Fruit fly (Drosophila melanogaster) whole organism, wandering third instar larva: ENCODE results near the gene CG14854.

Experiments used
- Abd-B ChIP-seq: fragments of >200 bp; optimal IDR thresholded peaks from 2 replicates; lab custom pipeline; 2017; ENCODE audit warnings: missing biosample characterization, missing genetic modification characterization
- CG9705 ChIP-seq: fragments of 200-800 bp; sonication (Bioruptor generic); optimal IDR thresholded peaks from 2 replicates; lab custom pipeline; 2018; ENCODE audit warnings: missing biosample characterization, mild to moderate bottlenecking, missing genetic modification characterization
- Dfd ChIP-seq: fragments of >200 bp; optimal IDR thresholded peaks from 2 replicates; lab custom pipeline; 2017; ENCODE audit warnings: missing biosample characterization, missing genetic modification characterization
- Dif ChIP-seq: fragments of 200-275, 200-300 bp; sonication (Bioruptor generic); optimal IDR thresholded peaks from 2 replicates; lab custom pipeline; 2018; ENCODE audit warnings: missing biosample characterization, missing genetic modification characterization; ENCODE audit not compliant: partially characterized antibody
- GATAd ChIP-seq: sonication (Bioruptor generic); optimal IDR thresholded peaks from 2 replicates; lab custom pipeline; 2016; ENCODE audit warnings: missing biosample characterization, missing genetic modification characterization
- HLH106 ChIP-seq: fragments of 200-800 bp; optimal IDR thresholded peaks from 3 replicates; lab custom pipeline; 2019; ENCODE audit warnings: missing biosample characterization, mild to moderate bottlenecking, missing genetic modification characterization, moderate library complexity
- Hnf4 ChIP-seq: fragments of 200-800 bp; sonication (Bioruptor generic); optimal IDR thresholded peaks from 2 replicates; lab custom pipeline; 2016; ENCODE audit warnings: missing biosample characterization, mild to moderate bottlenecking, missing genetic modification characterization
- Hr78 ChIP-seq: fragments of >200 bp; optimal IDR thresholded peaks from 2 replicates; lab custom pipeline; 2017; ENCODE audit warnings: missing biosample characterization, missing genetic modification characterization
- Hr83 ChIP-seq: fragments of 200-300 bp; sonication (Bioruptor generic); optimal IDR thresholded peaks from 2 replicates; lab custom pipeline; 2016; ENCODE audit warnings: missing biosample characterization, mild to moderate bottlenecking, missing genetic modification characterization, moderate library complexity; ENCODE audit not compliant: poor library complexity, severe bottlenecking
- Jra ChIP-seq: sonication (Bioruptor generic); optimal IDR thresholded peaks from 2 replicates; lab custom pipeline; 2016; ENCODE audit warnings: missing biosample characterization, missing genetic modification characterization
- Mio ChIP-seq: sonication (Bioruptor generic); optimal IDR thresholded peaks from 2 replicates; lab custom pipeline; 2016; ENCODE audit warnings: missing biosample characterization, missing genetic modification characterization
- Myc ChIP-seq: fragments of >200 bp; optimal IDR thresholded peaks from 2 replicates; lab custom pipeline; 2017
- N ChIP-seq: fragments of >200 bp; optimal IDR thresholded peaks from 2 replicates; lab custom pipeline; 2018; ENCODE audit warnings: missing biosample characterization, missing external identifiers, missing genetic modification characterization
- Rel ChIP-seq, 2 experiments: fragments of 200-800 bp; sonication (Bioruptor generic) in 1 of 2; optimal IDR thresholded peaks; 2 replicates in 1 of 2; 3 replicates in 1 of 2; lab custom pipeline; 2016 to 2019; ENCODE audit warnings: mild to moderate bottlenecking in 2 of 2, missing biosample characterization in 2 of 2, missing genetic modification characterization in 2 of 2, moderate library complexity in 1 of 2
- Sp1 ChIP-seq: fragments of 200-800 bp; sonication (Bioruptor generic); optimal IDR thresholded peaks from 3 replicates; lab custom pipeline; 2019; ENCODE audit warnings: missing biosample characterization, mild to moderate bottlenecking, missing genetic modification characterization, moderate library complexity
- Vsx2 ChIP-seq: fragments of 200-300, 225-300 bp; sonication (Bioruptor generic); optimal IDR thresholded peaks from 2 replicates; lab custom pipeline; 2018; ENCODE audit warnings: missing biosample characterization, missing genetic modification characterization; ENCODE audit not compliant: partially characterized antibody
- br ChIP-seq: fragments of 200-800 bp; sonication (Bioruptor generic); optimal IDR thresholded peaks from 2 replicates; lab custom pipeline; 2016; ENCODE audit warnings: missing biosample characterization, missing genetic modification characterization
- brk ChIP-seq: fragments of 200-800 bp; sonication (Bioruptor generic); optimal IDR thresholded peaks from 2 replicates; lab custom pipeline; 2016; ENCODE audit warnings: missing biosample characterization, mild to moderate bottlenecking, missing genetic modification characterization
- dl ChIP-seq, 2 experiments: fragments of 175-275, 200-275 bp in 1 of 2; fragments of 200-275 bp in 1 of 2; sonication (Bioruptor generic); optimal IDR thresholded peaks; lab custom pipeline; 2018; ENCODE audit warnings: mild to moderate bottlenecking in 2 of 2, missing biosample characterization in 2 of 2, missing genetic modification characterization in 2 of 2, moderate library complexity in 2 of 2; ENCODE audit not compliant: partially characterized antibody in 2 of 2, insufficient read depth in 1 of 2
- ey ChIP-seq: fragments of 200-800 bp; sonication (Bioruptor generic); optimal IDR thresholded peaks from 2 replicates; lab custom pipeline; 2016; ENCODE audit warnings: missing biosample characterization, missing genetic modification characterization
- foxo ChIP-seq, 2 experiments: fragments of 200-800 bp; sonication (Bioruptor generic); optimal IDR thresholded peaks; 2 replicates in 1 of 2; 3 replicates in 1 of 2; lab custom pipeline; 2016 to 2017; ENCODE audit warnings: missing biosample characterization in 2 of 2, missing genetic modification characterization in 2 of 2
- fru ChIP-seq: fragments of 200-800 bp; sonication (Bioruptor generic); optimal IDR thresholded peaks from 3 replicates; lab custom pipeline; 2016; ENCODE audit warnings: missing biosample characterization, mild to moderate bottlenecking, missing genetic modification characterization
- h ChIP-seq: fragments of 200-800 bp; sonication (Bioruptor generic); optimal IDR thresholded peaks from 3 replicates; lab custom pipeline; 2016; ENCODE audit warnings: missing biosample characterization, mild to moderate bottlenecking, missing genetic modification characterization
- jim ChIP-seq: fragments of 175-275, 200-325 bp; sonication (Bioruptor generic); optimal IDR thresholded peaks from 2 replicates; lab custom pipeline; 2016; ENCODE audit warnings: missing biosample characterization, mild to moderate bottlenecking, missing genetic modification characterization
- lola ChIP-seq: fragments of >200 bp; optimal IDR thresholded peaks from 2 replicates; lab custom pipeline; 2017; ENCODE audit warnings: missing biosample characterization, missing genetic modification characterization
- pan ChIP-seq: fragments of >200 bp; optimal IDR thresholded peaks from 2 replicates; lab custom pipeline; 2017
- psq ChIP-seq: fragments of 200-800 bp; sonication (Bioruptor generic); optimal IDR thresholded peaks from 3 replicates; lab custom pipeline; 2017; ENCODE audit warnings: missing biosample characterization, mild to moderate bottlenecking, missing genetic modification characterization, moderate library complexity
- sv ChIP-seq: fragments of 200-800 bp; sonication (Bioruptor generic); optimal IDR thresholded peaks from 3 replicates; lab custom pipeline; 2016; ENCODE audit warnings: missing biosample characterization, missing genetic modification characterization
- woc ChIP-seq: sonication (Bioruptor generic); optimal IDR thresholded peaks from 2 replicates; lab custom pipeline; 2016; ENCODE audit warnings: missing biosample characterization, mild to moderate bottlenecking, missing genetic modification characterization

CG14854 gene

dm6 chr3R:14513420-14513819, 46.4 kb downstream of the CG14854 start, which contains the start of gene CG8461:
CG8461 (minus strand) TSS chr3R:14513637.
- no peak for TF ChIP-seq Sp1 (GFP tag; lab: Kevin White, UChicago)
- TF ChIP-seq Hnf4 (GFP tag; lab: Kevin White, UChicago) = peak; percentile 26
- TF ChIP-seq Dfd (GFP tag; lab: Kevin White, UChicago) = no peak
- no peak for TF ChIP-seq jim
- no peak for TF ChIP-seq brk (GFP tag; lab: Kevin White, UChicago)
- peak in 1 of 2 experiments; percentile 19 for TF ChIP-seq foxo (GFP tag; optimal IDR thresholded peaks at IDR 0.05; lab: Kevin White, UChicago)

DNA sequence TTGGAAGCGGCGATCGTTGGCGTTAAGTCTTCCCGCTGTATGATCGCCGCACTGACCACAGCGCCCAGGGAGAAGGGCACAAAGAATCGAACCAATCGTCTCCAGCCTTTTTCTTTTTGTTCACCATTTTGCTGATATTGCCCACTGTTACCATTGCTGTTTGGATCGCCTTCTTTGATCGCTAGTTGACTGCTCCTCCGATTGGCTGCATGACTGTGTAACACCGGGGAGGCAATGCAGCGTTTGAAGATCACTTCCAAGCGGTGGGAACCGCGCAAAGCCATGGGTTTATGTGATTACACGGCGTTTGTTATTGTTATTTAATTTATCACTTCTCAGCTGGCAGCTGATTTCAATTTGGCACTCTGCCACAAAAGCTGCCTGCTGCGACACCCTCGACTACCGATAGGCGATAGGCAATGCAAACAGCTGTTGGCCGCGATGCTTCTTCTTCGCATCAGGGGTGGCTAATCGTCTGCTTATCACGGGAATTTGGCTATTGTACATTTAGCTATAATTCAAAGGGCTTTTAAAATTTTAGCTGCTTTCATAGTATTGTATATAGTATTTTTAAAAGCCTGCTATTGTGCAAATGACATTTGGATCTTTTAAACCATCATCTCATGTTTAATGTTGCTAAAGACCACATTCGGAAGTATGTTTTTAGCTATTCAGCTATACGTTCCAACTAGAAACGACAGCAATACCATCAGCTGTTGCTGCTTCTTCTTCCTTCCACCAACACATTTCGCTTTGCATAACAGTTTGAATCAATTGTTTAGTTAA, 48.5 kb downstream of the CG14854 start, which contains the start of the genes HtrA2 and mRpL11:
TSS of gene HtrA2 (minus strand) at position 590 of the 786 bp plus-strand sequence.
TSS of gene mRpL11 (plus strand) at position 716 of the 786 bp plus-strand sequence.
- TF ChIP-seq sv (GFP tag; lab: Kevin White, UChicago) (peak; percentile 41), psq (peak; percentile 21), h (GFP tag; lab: Kevin White, UChicago) (peak; percentile 63), Abd-B (GFP tag; lab: Kevin White, UChicago) (no peak), woc (GFP tag; lab: Kevin White, UChicago) (peak; percentile 95), N (GFP tag; lab: Kevin White, UChicago) (no peak), CG9705 (GFP tag; lab: Kevin White, UChicago) (peak; percentile 37), Mio (GFP tag; lab: Kevin White, UChicago) (no peak), fru (GFP tag; lab: Kevin White, UChicago) (peak; percentile 32), HLH106 (tag; lab: Kevin White, UChicago) (no peak), foxo (GFP tag; optimal IDR thresholded peaks at IDR 0.05; lab: Kevin White, UChicago) (peak in 1 of 2 experiments; percentile 41), Myc (lab: Kevin White, UChicago) (peak; percentile 100), Hnf4 (GFP tag; lab: Kevin White, UChicago) (peak; percentile 55), GATAd (no peak), lola (GFP tag; lab: Kevin White, UChicago) (no peak), Hr83 (peak; percentile 41), dl (GFP tag; optimal IDR thresholded peaks at IDR 0.05; lab: Kevin White, UChicago; ENCODE audit: insufficient read depth in 1 of 2, partially characterized antibody in 2 of 2) (peak in 1 of 2 experiments; percentile 16), Vsx2 (GFP tag; lab: Kevin White, UChicago) (peak; percentile 54), ey (GFP tag; lab: Kevin White, UChicago) (peak; percentile 58), Dif (GFP tag; lab: Kevin White, UChicago) (peak; percentile 83), Rel (GFP tag; optimal IDR thresholded peaks at IDR 0.05; lab: Kevin White, UChicago) (no peak), Rel (tag; optimal IDR thresholded peaks at IDR 0.05; lab: Kevin White, UChicago) (no peak), br (GFP tag; lab: Kevin White, UChicago) (peak; percentile 65), pan (lab: Kevin White, UChicago) (no peak), Hr78 (GFP tag; lab: Kevin White, UChicago) (no peak), brk (GFP tag; lab: Kevin White, UChicago) (no peak), Jra (no peak)
